Worm (Caenorhabditis elegans): ENCODE measurements around the gene T23F11.2.

Gene T23F11.2

DNA sequence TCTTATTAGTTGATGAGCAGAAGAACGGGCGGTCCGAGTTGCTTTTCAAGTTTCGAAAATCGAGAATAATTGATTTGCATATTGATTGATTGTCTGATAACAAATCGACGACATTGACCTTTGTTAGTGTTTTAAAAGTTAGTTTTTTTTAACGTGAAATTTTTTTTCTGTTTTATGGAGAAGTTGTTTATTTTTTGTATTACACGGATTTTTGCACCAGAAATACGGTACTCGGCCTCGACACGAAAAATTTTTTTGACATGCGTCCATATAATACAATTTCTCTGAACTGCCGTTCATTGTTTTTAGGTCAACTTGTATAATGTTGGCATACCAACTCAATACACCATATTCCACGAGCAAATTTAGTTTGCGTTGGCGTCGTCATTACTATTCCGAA lies at the start of gene T23F11.2:
TSS of gene T23F11.2 (minus strand) at position 101 of the 400 bp plus-strand sequence.
- TF ChIP-seq Y55F3AM.14 (GFP tag; optimal IDR thresholded peaks at IDR 0.05) (no peak), mbf-1 (tag; optimal IDR thresholded peaks at IDR 0.05) (no peak), ceh-82 (tag; optimal IDR thresholded peaks at IDR 0.05) (no peak), ztf-1 (GFP tag; conservative IDR thresholded peaks at IDR 0.05) (no peak), aly-2 (tag; optimal IDR thresholded peaks at IDR 0.05) (no peak), elt-1 (tag; optimal IDR thresholded peaks at IDR 0.05) (no peak), nhr-77 (tag; optimal IDR thresholded peaks at IDR 0.05) (no peak)

DNA sequence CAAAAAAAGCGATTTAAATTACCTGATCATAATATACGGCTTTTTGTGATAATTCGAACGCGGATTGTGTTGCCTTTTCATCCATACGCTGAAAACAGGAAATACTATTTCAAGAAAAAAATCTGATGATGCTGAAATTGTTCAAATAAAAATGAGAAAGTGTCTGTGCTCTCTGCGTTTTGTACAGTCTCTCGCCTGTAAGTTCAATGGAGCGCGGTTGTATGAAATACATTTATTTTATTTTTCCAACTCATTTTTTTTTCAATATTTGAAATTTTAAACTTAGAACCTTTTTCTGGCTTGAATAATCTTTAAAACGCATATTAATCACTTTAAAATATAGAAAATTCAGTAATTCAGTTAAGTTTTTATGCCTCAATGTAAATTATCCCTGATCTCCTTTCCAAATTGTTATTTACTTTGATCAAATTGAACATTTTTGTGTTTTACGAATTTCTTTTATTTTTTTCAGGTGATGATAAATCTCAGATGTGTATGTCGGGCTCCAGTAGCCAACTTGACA lies 48.7 kb upstream of the T23F11.2 start, which contains the start of the genes clp-2 and mrpl-16:
TSS of gene clp-2 (minus strand) at position 94 of the 523 bp plus-strand sequence.
TSS of gene mrpl-16 (plus strand) at position 473 of the 523 bp plus-strand sequence.
- peak in 1 of 2 experiments; percentile 59 for TF ChIP-seq lsy-2 (tag; optimal IDR thresholded peaks at IDR 0.05)
- no peak for TF ChIP-seq ztf-4 (tag; optimal IDR thresholded peaks at IDR 0.05)
- TF ChIP-seq unc-62 (GFP tag; optimal IDR thresholded peaks at IDR 0.05) = no peak
- no peak for TF ChIP-seq nhr-237 (tag; optimal IDR thresholded peaks at IDR 0.05)
- no peak for TF ChIP-seq nhr-10 (tag; optimal IDR thresholded peaks at IDR 0.05)
- no peak for TF ChIP-seq gmeb-1 (tag; optimal IDR thresholded peaks at IDR 0.05)
- TF ChIP-seq R02D3.7 (tag; optimal IDR thresholded peaks at IDR 0.05) = no peak
- TF ChIP-seq sem-4 (tag; optimal IDR thresholded peaks at IDR 0.05) = no peak
- TF ChIP-seq Y55F3AM.14 (GFP tag; optimal IDR thresholded peaks at IDR 0.05) = no peak
- TF ChIP-seq mdl-1 (tag; optimal IDR thresholded peaks at IDR 0.05) = no peak
- TF ChIP-seq nhr-12 (tag; optimal IDR thresholded peaks at IDR 0.05) = no peak
- TF ChIP-seq ztf-1 (GFP tag; conservative IDR thresholded peaks at IDR 0.05) = no peak
- no peak for TF ChIP-seq lin-13 (GFP tag; optimal IDR thresholded peaks at IDR 0.05)
- TF ChIP-seq unc-55 (GFP tag; optimal IDR thresholded peaks at IDR 0.05) = peak; percentile 59
- TF ChIP-seq nhr-21 (tag; optimal IDR thresholded peaks at IDR 0.05) = no peak
- peak; percentile 12 for TF ChIP-seq crh-2 (tag; optimal IDR thresholded peaks at IDR 0.05)
- TF ChIP-seq nhr-77 (tag; optimal IDR thresholded peaks at IDR 0.05) = no peak
- no peak for TF ChIP-seq unc-39 (tag; optimal IDR thresholded peaks at IDR 0.05)
- TF ChIP-seq ztf-11 (tag; optimal IDR thresholded peaks at IDR 0.05) = no peak
- TF ChIP-seq C34F6.9 (tag; optimal IDR thresholded peaks at IDR 0.05) = peak; percentile 58
- TF ChIP-seq aly-2 (tag; optimal IDR thresholded peaks at IDR 0.05) = no peak

DNA sequence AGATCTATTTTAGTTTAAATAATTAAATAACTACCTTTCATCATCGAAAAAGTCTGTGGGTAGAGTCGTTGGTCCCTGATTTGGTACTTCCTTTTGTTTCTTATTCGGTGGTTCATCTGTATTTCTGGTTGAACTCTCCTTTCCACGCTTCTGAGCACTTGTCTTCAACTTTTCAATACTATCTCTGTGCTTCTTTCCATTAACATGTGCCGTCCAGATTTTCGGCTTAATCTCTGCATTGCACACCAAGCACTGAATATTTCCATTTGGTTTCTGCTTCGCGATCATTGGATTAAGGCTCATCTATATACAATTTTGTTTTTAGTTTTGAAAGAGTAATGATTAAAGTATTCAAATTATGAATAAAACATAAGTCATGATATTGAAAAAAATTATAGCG lies 44.6 kb upstream of the T23F11.2 start, which contains the start of gene sel-13:
TSS of gene sel-13 (minus strand) at position 303 of the 400 bp plus-strand sequence.
- TF ChIP-seq F13H6.1 (tag; optimal IDR thresholded peaks at IDR 0.05) (no peak), sma-3 (GFP tag; optimal IDR thresholded peaks at IDR 0.05) (no peak), lin-11 (tag; optimal IDR thresholded peaks at IDR 0.05) (no peak), nhr-77 (tag; optimal IDR thresholded peaks at IDR 0.05) (no peak), alr-1 (tag; optimal IDR thresholded peaks at IDR 0.05) (no peak), unc-62 (GFP tag; optimal IDR thresholded peaks at IDR 0.05) (no peak), mbf-1 (tag; optimal IDR thresholded peaks at IDR 0.05) (no peak), nhr-12 (tag; optimal IDR thresholded peaks at IDR 0.05) (no peak), peb-1 (tag; optimal IDR thresholded peaks at IDR 0.05) (no peak), nhr-129 (tag; optimal IDR thresholded peaks at IDR 0.05) (no peak), aly-2 (tag; optimal IDR thresholded peaks at IDR 0.05) (no peak), fos-1 (tag; optimal IDR thresholded peaks at IDR 0.05) (no peak), zag-1 (tag; optimal IDR thresholded peaks at IDR 0.05) (no peak)

DNA sequence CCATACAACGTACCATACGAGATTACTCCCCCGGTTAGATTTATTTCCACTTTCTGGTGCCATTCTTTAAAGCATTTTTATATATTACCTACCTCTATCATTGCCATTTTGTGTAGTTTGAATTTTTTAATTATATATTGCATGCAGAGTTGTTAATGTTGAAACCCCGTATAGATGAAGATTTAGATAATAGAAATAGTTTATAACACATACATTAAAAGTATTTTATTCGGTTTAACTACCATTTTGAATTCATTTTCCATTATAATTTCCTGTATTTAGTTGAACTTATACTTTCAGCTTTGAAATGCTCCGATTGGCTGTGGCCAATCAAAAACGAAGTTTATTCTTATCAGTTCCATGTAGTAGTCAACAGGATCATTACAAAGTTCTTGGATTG lies 42.5 kb upstream of the T23F11.2 start, which contains the start of gene dnj-18:
TSS of gene dnj-18 (plus strand) at position 301 of the 400 bp plus-strand sequence.
- TF ChIP-seq mab-5 (tag; optimal IDR thresholded peaks at IDR 0.05) (no peak), lsy-2 (tag; optimal IDR thresholded peaks at IDR 0.05) (no peak), unc-55 (GFP tag; optimal IDR thresholded peaks at IDR 0.05) (no peak), R02D3.7 (tag; optimal IDR thresholded peaks at IDR 0.05) (no peak), nhr-11 (tag; optimal IDR thresholded peaks at IDR 0.05) (no peak), alr-1 (tag; optimal IDR thresholded peaks at IDR 0.05) (no peak), gmeb-1 (tag; optimal IDR thresholded peaks at IDR 0.05) (no peak)

DNA sequence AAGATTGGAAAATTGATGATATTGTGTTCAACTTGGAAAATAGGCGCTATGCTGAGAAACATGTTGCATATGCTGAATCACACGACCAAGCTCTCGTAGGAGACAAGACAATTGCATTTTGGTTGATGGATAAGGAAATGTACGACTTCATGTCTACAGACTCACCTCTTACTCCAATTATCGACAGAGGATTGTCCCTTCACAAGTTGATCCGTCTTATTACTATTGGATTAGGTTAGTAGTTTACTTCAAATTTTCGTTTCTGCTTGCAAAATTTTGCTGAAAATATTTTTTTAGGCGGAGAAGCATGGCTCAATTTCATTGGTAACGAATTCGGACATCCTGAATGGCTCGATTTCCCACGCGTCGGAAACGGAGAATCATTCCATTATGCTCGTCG lies 41.6 kb upstream of the T23F11.2 start:
- TF ChIP-seq nhr-25 (tag; optimal IDR thresholded peaks at IDR 0.05) (no peak), ama-1 (optimal IDR thresholded peaks at IDR 0.05) (no peak), nhr-237 (tag; optimal IDR thresholded peaks at IDR 0.05) (no peak), nhr-12 (tag; optimal IDR thresholded peaks at IDR 0.05) (no peak), F13H6.1 (tag; optimal IDR thresholded peaks at IDR 0.05) (no peak), skn-1 (tag; optimal IDR thresholded peaks at IDR 0.05) (no peak), nhr-129 (tag; optimal IDR thresholded peaks at IDR 0.05) (no peak), sma-3 (GFP tag; optimal IDR thresholded peaks at IDR 0.05) (no peak), blmp-1 (tag; optimal IDR thresholded peaks at IDR 0.05; ENCODE audit: insufficient read depth) (no peak), mab-5 (tag; optimal IDR thresholded peaks at IDR 0.05) (no peak), nhr-10 (tag; optimal IDR thresholded peaks at IDR 0.05) (no peak), ZK546.5 (tag; optimal IDR thresholded peaks at IDR 0.05) (no peak), alr-1 (tag; optimal IDR thresholded peaks at IDR 0.05) (no peak), gmeb-1 (tag; optimal IDR thresholded peaks at IDR 0.05) (no peak), unc-62 (GFP tag; optimal IDR thresholded peaks at IDR 0.05) (no peak), sem-4 (tag; optimal IDR thresholded peaks at IDR 0.05) (no peak), aly-2 (tag; optimal IDR thresholded peaks at IDR 0.05) (no peak), dmd-4 (tag; optimal IDR thresholded peaks at IDR 0.05) (no peak), sma-9 (GFP tag; optimal IDR thresholded peaks at IDR 0.05) (no peak), sma-9 (tag; optimal IDR thresholded peaks at IDR 0.05) (no peak)

Data from whole organism, L2 larva.